Worm (Caenorhabditis elegans) whole organism, late embryonic: Measurements from ENCODE around the gene nsy-1.

Experiments used
- ceh-34 ChIP-seq: sonication (generic microtip); optimal IDR thresholded peaks from 2 replicates; lab custom pipeline; 2016; ENCODE audit warnings: mild to moderate bottlenecking, missing genetic modification characterization, missing compliant biosample characterization
- pha-4 ChIP-seq: fragments of 150-350 bp; optimal IDR thresholded peaks from 2 replicates; lab custom pipeline; 2018; ENCODE audit warnings: missing biosample characterization, missing genetic modification reagents, missing genetic modification characterization
- rnt-1 ChIP-seq: sonication (generic microtip); optimal IDR thresholded peaks from 2 replicates; lab custom pipeline; 2016; ENCODE audit warnings: missing genetic modification characterization, missing compliant biosample characterization
- unc-55 ChIP-seq: sonication (generic microtip); optimal IDR thresholded peaks from 2 replicates; lab custom pipeline; 2017; ENCODE audit warnings: missing biosample characterization, missing genetic modification reagents, missing genetic modification characterization

DNA sequence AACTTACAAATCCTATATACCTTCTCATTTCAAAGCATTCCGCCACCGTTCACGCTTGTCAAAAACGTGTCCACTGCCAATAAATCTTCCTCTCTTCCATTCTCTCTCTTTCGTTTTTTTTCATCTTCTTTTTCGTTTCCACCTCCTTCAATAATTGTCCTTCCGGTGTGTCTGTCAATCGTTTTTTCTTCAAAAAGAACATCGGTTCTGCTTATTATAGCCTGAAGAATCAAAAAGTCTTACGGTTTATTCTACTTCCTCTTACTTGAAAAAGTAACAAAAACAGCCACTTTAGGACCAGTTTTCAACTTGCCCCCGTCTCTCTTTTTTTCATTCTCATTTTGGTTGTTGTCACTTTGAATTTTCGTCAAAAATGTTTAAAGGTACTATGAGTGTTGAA, 26.7 kb downstream of the nsy-1 start:
- TF ChIP-seq pha-4 (tag; lab: Kevin White, UChicago): no peak
- TF ChIP-seq ceh-34 (tag; lab: Kevin White, UChicago): no peak
- no peak for TF ChIP-seq unc-55 (GFP tag; lab: Kevin White, UChicago)
- no peak for TF ChIP-seq rnt-1 (tag; lab: Kevin White, UChicago)
